Worm (Caenorhabditis elegans): ENCODE measurements around the gene F02D10.6.

ce11 chrX:13469907-13470647 lies 18.6 kb upstream of the F02D10.6 start:
- TF ChIP-seq ztf-1 (GFP tag; conservative IDR thresholded peaks at IDR 0.05) = no peak
- no peak for TF ChIP-seq nhr-23 (tag; optimal IDR thresholded peaks at IDR 0.05)
- TF ChIP-seq nhr-11 (tag; optimal IDR thresholded peaks at IDR 0.05) = no peak
- no peak for TF ChIP-seq R02D3.7 (tag; optimal IDR thresholded peaks at IDR 0.05)
- no peak for TF ChIP-seq nhr-6 (tag; optimal IDR thresholded peaks at IDR 0.05)
- no peak for TF ChIP-seq lin-13 (GFP tag; optimal IDR thresholded peaks at IDR 0.05)
